ENCODE assay signal across 1 fruit fly cellular context in genomic region chrX:17491184-17491583, dm6.
TF ChIP-seq lines count a peak whose summit lies in the region.

No protein-coding gene starts in this region.

TF ChIP-seq in whole organism, embryonic, 481 proteins besides CTCF, POLR2A, EP300 and RAD21 (continued from another document and continues in another):
- 0 out of 2 replicates have a peak, but pooled peaks have one; percentile 18 for TF ChIP-seq CG9215 (GFP tag; IDR thresholded peaks at IDR 0.05; lab: Robert Waterston, UW)
- TF ChIP-seq CG17912 (GFP tag; optimal IDR thresholded peaks at IDR 0.05; lab: Kevin White, UChicago), result no peak
- no peak for TF ChIP-seq yki (optimal IDR thresholded peaks at IDR 0.05; lab: Kevin White, UChicago)
- no peak for TF ChIP-seq jing (GFP tag; optimal IDR thresholded peaks at IDR 0.05; lab: Kevin White, UChicago)
- TF ChIP-seq CG15269 (tag; optimal IDR thresholded peaks at IDR 0.05; lab: Kevin White, UChicago), result peak; percentile 43
- no peak for TF ChIP-seq CG34224 (GFP tag; IDR thresholded peaks at IDR 0.05; lab: Robert Waterston, UW; ENCODE audit: partially characterized antibody)
- no peak for TF ChIP-seq pfk (GFP tag; optimal IDR thresholded peaks at IDR 0.05; lab: Kevin White, UChicago)
- TF ChIP-seq phol (tag; optimal IDR thresholded peaks at IDR 0.05; lab: Kevin White, UChicago), result peak; percentile 46
- no peak for TF ChIP-seq Adf1 (GFP tag; IDR thresholded peaks at IDR 0.05; lab: Robert Waterston, UW)
- TF ChIP-seq CG7745 (tag; optimal IDR thresholded peaks at IDR 0.05; lab: Kevin White, UChicago), result no peak
- TF ChIP-seq gsb (GFP tag; IDR thresholded peaks at IDR 0.05; lab: Robert Waterston, UW), result no peak
- TF ChIP-seq CG12104 (GFP tag; optimal IDR thresholded peaks at IDR 0.05; lab: Kevin White, UChicago), result peak; percentile 26
- TF ChIP-seq ttk (GFP tag; IDR thresholded peaks at IDR 0.05; lab: Robert Waterston, UW), result peak; percentile 56; the same call in 1 of the 2 replicates
- no peak for TF ChIP-seq NC2α (GFP tag; optimal IDR thresholded peaks at IDR 0.05; lab: Kevin White, UChicago)
- peak; percentile 42 for TF ChIP-seq CG6813 (GFP tag; optimal IDR thresholded peaks at IDR 0.05; lab: Kevin White, UChicago)
- peak; percentile 65 for TF ChIP-seq CG10979 (tag; optimal IDR thresholded peaks at IDR 0.05; lab: Kevin White, UChicago)
- TF ChIP-seq Ets65A (GFP tag; lab: Kevin White, UChicago), result peak; percentile 90
- TF ChIP-seq CG11560 (tag; IDR thresholded peaks at IDR 0.05; lab: Robert Waterston, UW), result no peak
- peak; percentile 46 for TF ChIP-seq ap (GFP tag; IDR thresholded peaks at IDR 0.05; lab: Robert Waterston, UW)
- no peak for TF ChIP-seq CG15011 (GFP tag; optimal IDR thresholded peaks at IDR 0.05; lab: Kevin White, UChicago)
- TF ChIP-seq dati (GFP tag; IDR thresholded peaks at IDR 0.05; lab: Robert Waterston, UW), result peak; percentile 31; the same call in 1 of the 2 replicates
- peak; percentile 88 for TF ChIP-seq ci (GFP tag; IDR thresholded peaks at IDR 0.05; lab: Robert Waterston, UW)
- peak; percentile 63; the same call in 1 of the 2 replicates for TF ChIP-seq CG32532 (GFP tag; IDR thresholded peaks at IDR 0.05; lab: Robert Waterston, UW)
- no peak for TF ChIP-seq ash1 (GFP tag; optimal IDR thresholded peaks at IDR 0.05; lab: Kevin White, UChicago)
- 0 out of 2 replicates have a peak, but pooled peaks have one; percentile 39 for TF ChIP-seq bowl (GFP tag; IDR thresholded peaks at IDR 0.05; lab: Robert Waterston, UW)
- no peak for TF ChIP-seq CG2889 (GFP tag; IDR thresholded peaks at IDR 0.05; lab: Robert Waterston, UW)
- TF ChIP-seq CG31388 (GFP tag; optimal IDR thresholded peaks at IDR 0.05; lab: Kevin White, UChicago), result no peak
- no peak for TF ChIP-seq HmgD (GFP tag; optimal IDR thresholded peaks at IDR 0.05; lab: Kevin White, UChicago)
- TF ChIP-seq CG7271 (tag; optimal IDR thresholded peaks at IDR 0.05; lab: Kevin White, UChicago), result peak; percentile 33
- peak; percentile 13 for TF ChIP-seq CG12744 (GFP tag; optimal IDR thresholded peaks at IDR 0.05; lab: Kevin White, UChicago)
- no peak for TF ChIP-seq fru (optimal IDR thresholded peaks at IDR 0.05; lab: Kevin White, UChicago)
- no peak for TF ChIP-seq Atf6 (GFP tag; IDR thresholded peaks at IDR 0.05; lab: Robert Waterston, UW)
- peak; percentile 46 for TF ChIP-seq CG17568 (GFP tag; optimal IDR thresholded peaks at IDR 0.05; lab: Kevin White, UChicago)
- TF ChIP-seq Lpt (GFP tag; optimal IDR thresholded peaks at IDR 0.05; lab: Kevin White, UChicago), result no peak
- TF ChIP-seq D19A (tag; optimal IDR thresholded peaks at IDR 0.05; lab: Kevin White, UChicago), result peak; percentile 46
- TF ChIP-seq CG30020 (tag; optimal IDR thresholded peaks at IDR 0.05; lab: Kevin White, UChicago), result no peak
- peak; percentile 55 for TF ChIP-seq lilli (GFP tag; optimal IDR thresholded peaks at IDR 0.05; lab: Kevin White, UChicago)
- TF ChIP-seq chinmo (GFP tag; IDR thresholded peaks at IDR 0.05; lab: Robert Waterston, UW; ENCODE audit: partially characterized antibody), result no peak
- TF ChIP-seq pita (GFP tag; optimal IDR thresholded peaks at IDR 0.05; lab: Kevin White, UChicago), result no peak
- peak; percentile 63; the same call in 1 of the 2 replicates for TF ChIP-seq CG4404 (GFP tag; IDR thresholded peaks at IDR 0.05; lab: Robert Waterston, UW)
- TF ChIP-seq Poxn (GFP tag; IDR thresholded peaks at IDR 0.05; lab: Robert Waterston, UW), result no peak
- peak; percentile 83 for TF ChIP-seq Xrp1 (GFP tag; IDR thresholded peaks at IDR 0.05; lab: Robert Waterston, UW)
- TF ChIP-seq row (GFP tag; IDR thresholded peaks at IDR 0.05; lab: Robert Waterston, UW), result peak; percentile 71
- TF ChIP-seq B-H1 (GFP tag; IDR thresholded peaks at IDR 0.05; lab: Robert Waterston, UW), result peak; percentile 44; the same call in 2 of the 3 replicates
- TF ChIP-seq CG3726 (GFP tag; IDR thresholded peaks at IDR 0.05; lab: Robert Waterston, UW), result 0 out of 3 replicates have a peak, but pooled peaks have one; percentile 54
- TF ChIP-seq Hmx (GFP tag; optimal IDR thresholded peaks at IDR 0.05; lab: Kevin White, UChicago), result no peak
- no peak for TF ChIP-seq Oaz (GFP tag; IDR thresholded peaks at IDR 0.05; lab: Robert Waterston, UW)
- TF ChIP-seq CG4328 (GFP tag; optimal IDR thresholded peaks at IDR 0.05; lab: Kevin White, UChicago), result no peak
- TF ChIP-seq lab (GFP tag; optimal IDR thresholded peaks at IDR 0.05; lab: Kevin White, UChicago), result peak; percentile 56
- TF ChIP-seq mirr (GFP tag; optimal IDR thresholded peaks at IDR 0.05; lab: Kevin White, UChicago), result no peak
- peak; percentile 52 for TF ChIP-seq CG10267 (tag; optimal IDR thresholded peaks at IDR 0.05; lab: Kevin White, UChicago)
- no peak for TF ChIP-seq TFAM (GFP tag; optimal IDR thresholded peaks at IDR 0.05; lab: Kevin White, UChicago)
- peak; percentile 25 for TF ChIP-seq CG8944 (GFP tag; optimal IDR thresholded peaks at IDR 0.05; lab: Kevin White, UChicago)
- no peak for TF ChIP-seq prd (optimal IDR thresholded peaks at IDR 0.05; lab: Kevin White, UChicago)
- TF ChIP-seq prd (GFP tag; IDR thresholded peaks at IDR 0.05; lab: Robert Waterston, UW), result peak; percentile 85
- TF ChIP-seq corto (GFP tag; optimal IDR thresholded peaks at IDR 0.05; lab: Kevin White, UChicago), result peak; percentile 91
- peak; percentile 51 for TF ChIP-seq Chrac-16 (GFP tag; optimal IDR thresholded peaks at IDR 0.05; lab: Kevin White, UChicago)
- TF ChIP-seq eve (GFP tag; optimal IDR thresholded peaks at IDR 0.05; lab: Kevin White, UChicago), result peak in 1 of 2 experiments; percentile 26
- peak; percentile 59 for TF ChIP-seq kay (GFP tag; optimal IDR thresholded peaks at IDR 0.05; lab: Kevin White, UChicago)
- TF ChIP-seq ERR (GFP tag; optimal IDR thresholded peaks at IDR 0.05; lab: Kevin White, UChicago), result no peak
- TF ChIP-seq chn (GFP tag; optimal IDR thresholded peaks at IDR 0.05; lab: Kevin White, UChicago), result peak; percentile 43
- peak; percentile 15; the same call in 1 of the 2 replicates for TF ChIP-seq MBD-R2 (GFP tag; IDR thresholded peaks at IDR 0.05; lab: Robert Waterston, UW)
- peak; percentile 94 for TF ChIP-seq sens (GFP tag; lab: Kevin White, UChicago)
- no peak for TF ChIP-seq CG10431 (GFP tag; optimal IDR thresholded peaks at IDR 0.05; lab: Kevin White, UChicago)
- TF ChIP-seq dan (GFP tag; IDR thresholded peaks at IDR 0.05; lab: Robert Waterston, UW), result no peak
- no peak for TF ChIP-seq cas (GFP tag; IDR thresholded peaks at IDR 0.05; lab: Robert Waterston, UW)
- no peak for TF ChIP-seq CG16779 (GFP tag; IDR thresholded peaks at IDR 0.05; lab: Robert Waterston, UW)
- TF ChIP-seq twi (tag; optimal IDR thresholded peaks at IDR 0.05; lab: Kevin White, UChicago), result no peak
- peak; percentile 16 for TF ChIP-seq CG12219 (GFP tag; optimal IDR thresholded peaks at IDR 0.05; lab: Kevin White, UChicago)
- peak; percentile 43 for TF ChIP-seq bab2 (GFP tag; optimal IDR thresholded peaks at IDR 0.05; lab: Kevin White, UChicago)
- peak; percentile 49 for TF ChIP-seq mam (GFP tag; optimal IDR thresholded peaks at IDR 0.05; lab: Kevin White, UChicago)
- TF ChIP-seq gt (GFP tag; IDR thresholded peaks at IDR 0.05; lab: Robert Waterston, UW), result no peak
- no peak for TF ChIP-seq shn (GFP tag; optimal IDR thresholded peaks at IDR 0.05; lab: Kevin White, UChicago)
- TF ChIP-seq Med (GFP tag; lab: Kevin White, UChicago), result peak; percentile 87
- TF ChIP-seq CG17385 (GFP tag; optimal IDR thresholded peaks at IDR 0.05; lab: Kevin White, UChicago), result peak; percentile 42
- TF ChIP-seq Dad (GFP tag; optimal IDR thresholded peaks at IDR 0.05; lab: Kevin White, UChicago), result no peak
- no peak for TF ChIP-seq unc-4 (GFP tag; IDR thresholded peaks at IDR 0.05; lab: Robert Waterston, UW; ENCODE audit: partially characterized antibody)
- TF ChIP-seq Sry-β (GFP tag; optimal IDR thresholded peaks at IDR 0.05; lab: Kevin White, UChicago), result no peak
- TF ChIP-seq stwl (tag; optimal IDR thresholded peaks at IDR 0.05; lab: Kevin White, UChicago), result no peak
- peak in 1 of 3 experiments; percentile 41 for TF ChIP-seq lola (GFP tag; optimal IDR thresholded peaks at IDR 0.05; lab: Kevin White, UChicago)
- no peak for TF ChIP-seq CG8359 (GFP tag; optimal IDR thresholded peaks at IDR 0.05; lab: Kevin White, UChicago; ENCODE audit: borderline replicate concordance)
- peak; percentile 57 for TF ChIP-seq fd96Cb (tag; optimal IDR thresholded peaks at IDR 0.05; lab: Kevin White, UChicago)
- TF ChIP-seq otp (GFP tag; IDR thresholded peaks at IDR 0.05; lab: Robert Waterston, UW), result peak; percentile 69; the same call in 2 of the 3 replicates
- peak; percentile 60 for TF ChIP-seq zen (tag; optimal IDR thresholded peaks at IDR 0.05; lab: Kevin White, UChicago)
- TF ChIP-seq tgo (GFP tag; IDR thresholded peaks at IDR 0.05; lab: Robert Waterston, UW), result peak; percentile 52
- no peak for TF ChIP-seq pzg (GFP tag; optimal IDR thresholded peaks at IDR 0.05; lab: Kevin White, UChicago)
- no peak for TF ChIP-seq luna (GFP tag; optimal IDR thresholded peaks at IDR 0.05; lab: Kevin White, UChicago)
- no peak for TF ChIP-seq inv (GFP tag; IDR thresholded peaks at IDR 0.05; lab: Robert Waterston, UW; ENCODE audit: partially characterized antibody)
- TF ChIP-seq CG10274 (GFP tag; optimal IDR thresholded peaks at IDR 0.05; lab: Kevin White, UChicago), result no peak
- TF ChIP-seq CG10959 (GFP tag; IDR thresholded peaks at IDR 0.05; lab: Robert Waterston, UW), result peak; percentile 48; the same call in 1 of the 2 replicates
- TF ChIP-seq hbn (GFP tag; IDR thresholded peaks at IDR 0.05; lab: Robert Waterston, UW; ENCODE audit: partially characterized antibody), result no peak
- no peak for TF ChIP-seq sima (GFP tag; optimal IDR thresholded peaks at IDR 0.05; lab: Kevin White, UChicago)
- peak; percentile 30; the same call in 1 of the 2 replicates for TF ChIP-seq stc (GFP tag; IDR thresholded peaks at IDR 0.05; lab: Robert Waterston, UW)
- TF ChIP-seq Hmr (GFP tag; optimal IDR thresholded peaks at IDR 0.05; lab: Kevin White, UChicago), result peak; percentile 37
- no peak for TF ChIP-seq sc (optimal IDR thresholded peaks at IDR 0.05; lab: Kevin White, UChicago)
- TF ChIP-seq sc (GFP tag; optimal IDR thresholded peaks at IDR 0.05; lab: Kevin White, UChicago), result peak; percentile 15
- TF ChIP-seq CG15696 (tag; optimal IDR thresholded peaks at IDR 0.05; lab: Kevin White, UChicago), result peak; percentile 13
- no peak for TF ChIP-seq run (tag; optimal IDR thresholded peaks at IDR 0.05; lab: Kevin White, UChicago)
- no peak for TF ChIP-seq Dp (GFP tag; optimal IDR thresholded peaks at IDR 0.05; lab: Kevin White, UChicago)
- TF ChIP-seq Dip2 (GFP tag; IDR thresholded peaks at IDR 0.05; lab: Robert Waterston, UW), result no peak
- TF ChIP-seq CG1024 (GFP tag; IDR thresholded peaks at IDR 0.05; lab: Robert Waterston, UW), result peak; percentile 65
- TF ChIP-seq CG32772 (GFP tag; IDR thresholded peaks at IDR 0.05; lab: Robert Waterston, UW), result peak; percentile 56; the same call in 1 of the 2 replicates
- TF ChIP-seq caup (GFP tag; optimal IDR thresholded peaks at IDR 0.05; lab: Kevin White, UChicago; ENCODE audit: severe bottlenecking), result no peak
- TF ChIP-seq CG43689 (GFP tag; IDR thresholded peaks at IDR 0.05; lab: Robert Waterston, UW), result no peak
- TF ChIP-seq Trl (optimal IDR thresholded peaks at IDR 0.05; lab: Kevin White, UChicago), result no peak
- TF ChIP-seq Trl (GFP tag; optimal IDR thresholded peaks at IDR 0.05; lab: Kevin White, UChicago), result no peak
- peak; percentile 48; the same call in 1 of the 2 replicates for TF ChIP-seq CG9932 (GFP tag; IDR thresholded peaks at IDR 0.05; lab: Robert Waterston, UW)
- no peak for TF ChIP-seq CG6854 (GFP tag; optimal IDR thresholded peaks at IDR 0.05; lab: Kevin White, UChicago)
- no peak; the same call in 1 of the 2 replicates for TF ChIP-seq Ravus (GFP tag; IDR thresholded peaks at IDR 0.05; lab: Robert Waterston, UW)
- peak; percentile 67 for TF ChIP-seq lmd (GFP tag; IDR thresholded peaks at IDR 0.05; lab: Robert Waterston, UW)
- peak; percentile 24 for TF ChIP-seq oc (tag; optimal IDR thresholded peaks at IDR 0.05; lab: Kevin White, UChicago)
- peak; percentile 72 for TF ChIP-seq H2.0 (GFP tag; IDR thresholded peaks at IDR 0.05; lab: Robert Waterston, UW)
- TF ChIP-seq CG9876 (GFP tag; optimal IDR thresholded peaks at IDR 0.05; lab: Kevin White, UChicago), result no peak
- peak; percentile 71 for TF ChIP-seq dysf (GFP tag; IDR thresholded peaks at IDR 0.05; lab: Robert Waterston, UW)
- TF ChIP-seq CG10209 (GFP tag; optimal IDR thresholded peaks at IDR 0.05; lab: Kevin White, UChicago), result peak; percentile 41
- peak; percentile 53 for TF ChIP-seq CG10366 (GFP tag; IDR thresholded peaks at IDR 0.05; lab: Robert Waterston, UW)
- peak; percentile 51 for TF ChIP-seq CG30403 (GFP tag; optimal IDR thresholded peaks at IDR 0.05; lab: Kevin White, UChicago)
- TF ChIP-seq seq (GFP tag; IDR thresholded peaks at IDR 0.05; lab: Robert Waterston, UW), result 0 out of 2 replicates have a peak, but pooled peaks have one; percentile 20
- TF ChIP-seq CG10321 (GFP tag; IDR thresholded peaks at IDR 0.05; lab: Robert Waterston, UW), result no peak
- no peak for TF ChIP-seq sd (tag; optimal IDR thresholded peaks at IDR 0.05; lab: Kevin White, UChicago)
- 0 out of 3 replicates have a peak, but pooled peaks have one; percentile 46 for TF ChIP-seq H15 (GFP tag; IDR thresholded peaks at IDR 0.05; lab: Robert Waterston, UW)
- no peak for TF ChIP-seq Hr78 (GFP tag; optimal IDR thresholded peaks at IDR 0.05; lab: Kevin White, UChicago)
- peak; percentile 59 for TF ChIP-seq HHEX (GFP tag; optimal IDR thresholded peaks at IDR 0.05; lab: Kevin White, UChicago)
- peak; percentile 34; the same call in 1 of the 2 replicates for TF ChIP-seq E2f2 (GFP tag; IDR thresholded peaks at IDR 0.05; lab: Robert Waterston, UW)
- peak; percentile 34; the same call in 1 of the 2 replicates for TF ChIP-seq ro (GFP tag; IDR thresholded peaks at IDR 0.05; lab: Robert Waterston, UW)
- no peak for TF ChIP-seq CG17186 (GFP tag; optimal IDR thresholded peaks at IDR 0.05; lab: Kevin White, UChicago)
- no peak for TF ChIP-seq CG12942 (GFP tag; optimal IDR thresholded peaks at IDR 0.05; lab: Kevin White, UChicago)
- TF ChIP-seq Ets97D (GFP tag; optimal IDR thresholded peaks at IDR 0.05; lab: Kevin White, UChicago), result peak; percentile 8
- peak; percentile 71 to 72 for TF ChIP-seq bsh (GFP tag; optimal IDR thresholded peaks at IDR 0.05; lab: Kevin White, UChicago)
- TF ChIP-seq CG31224 (GFP tag; IDR thresholded peaks at IDR 0.05; lab: Robert Waterston, UW), result peak; percentile 30; the same call in 1 of the 2 replicates
- TF ChIP-seq eyg (GFP tag; optimal IDR thresholded peaks at IDR 0.05; lab: Kevin White, UChicago), result no peak
- no peak for TF ChIP-seq nerfin-1 (tag; optimal IDR thresholded peaks at IDR 0.05; lab: Kevin White, UChicago)
- TF ChIP-seq grau (tag; optimal IDR thresholded peaks at IDR 0.05; lab: Kevin White, UChicago), result peak; percentile 56
